Fruit fly (Drosophila melanogaster): ENCODE measurements around the gene ed.

dm6 chr2L:4004684-4005083, 26.5 kb upstream of the ed start, which contains the start of gene CG15422:
- TF ChIP-seq Crg-1 (GFP tag; optimal IDR thresholded peaks at IDR 0.05) = no peak
- TF ChIP-seq CG5204 (GFP tag; optimal IDR thresholded peaks at IDR 0.05) = no peak
- TF ChIP-seq CG7045 (GFP tag; optimal IDR thresholded peaks at IDR 0.05) = no peak
- no peak for TF ChIP-seq Clk (GFP tag; optimal IDR thresholded peaks at IDR 0.05)
- TF ChIP-seq CG11617 (GFP tag; optimal IDR thresholded peaks at IDR 0.05) = no peak
